Worm (Caenorhabditis elegans) whole organism, L3 larva: ENCODE measurements around the gene F57C12.6.

Source experiments
- R02D3.7 ChIP-seq: fragments of 150-350 bp; optimal IDR thresholded peaks from 2 replicates; lab custom pipeline; 2014; ENCODE audit warnings: missing biosample characterization, missing genetic modification characterization
- fkh-10 ChIP-seq: sonication (generic microtip); optimal IDR thresholded peaks from 2 replicates; lab custom pipeline; 2017; ENCODE audit warnings: missing biosample characterization, missing genetic modification reagents, missing genetic modification characterization
- unc-62 ChIP-seq: fragments of 150-350 bp; sonication (generic microtip); optimal IDR thresholded peaks from 4 replicates; lab custom pipeline; 2014; ENCODE audit warnings: missing biosample characterization, missing genetic modification reagents, missing genetic modification characterization

DNA sequence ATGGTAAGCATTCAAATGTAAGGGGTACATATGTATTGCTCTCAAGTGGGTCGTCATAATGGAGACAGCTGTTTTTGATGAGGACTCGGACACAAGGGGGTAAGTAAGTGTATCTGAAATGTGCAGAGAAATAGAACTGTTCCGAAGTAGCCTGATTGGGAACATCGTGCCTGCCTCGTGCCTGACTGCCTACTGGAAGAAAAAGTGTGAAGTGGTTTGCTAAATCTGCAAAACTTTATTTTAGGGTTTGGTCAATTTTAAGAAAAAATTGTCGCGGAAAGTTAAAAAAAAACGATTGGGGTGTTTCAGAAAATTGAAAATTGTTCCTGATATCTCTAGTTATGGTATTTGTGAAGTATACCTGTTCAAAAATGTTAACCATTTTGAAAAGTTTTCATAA, 3.4 kb upstream of the F57C12.6 start, which contains the start of gene hlh-19:
- TF ChIP-seq unc-62 (GFP tag; lab: Kevin White, UChicago): no peak
- no peak for TF ChIP-seq fkh-10 (GFP tag; lab: Kevin White, UChicago)
- TF ChIP-seq R02D3.7: no peak
